Fruit fly (Drosophila melanogaster) whole organism, embryonic: ENCODE results near the gene CG5079.

Source experiments
- Antp ChIP-seq: fragments of 200-800 bp; sonication (Bioruptor generic); optimal IDR thresholded peaks from 3 replicates; lab custom pipeline; 2016; ENCODE audit warnings: missing biosample characterization, missing genetic modification characterization
- CG11093 ChIP-seq: fragments of 200-800 bp; sonication (Bioruptor generic); IDR thresholded peaks from 3 replicates; pipeline ENCODE4 v1.3.6; 2022; ENCODE audit warnings: missing biosample characterization, missing genetic modification characterization
- CG13894 ChIP-seq: fragments of 200-800 bp; sonication (Bioruptor generic); optimal IDR thresholded peaks from 3 replicates; lab custom pipeline; 2018; ENCODE audit warnings: missing biosample characterization, mild to moderate bottlenecking, missing genetic modification characterization, moderate library complexity
- CG14710 ChIP-seq: fragments of 200-800 bp; sonication (Bioruptor generic); optimal IDR thresholded peaks from 3 replicates; lab custom pipeline; 2019; ENCODE audit warnings: missing biosample characterization, mild to moderate bottlenecking, missing genetic modification characterization, moderate library complexity
- CG14965 ChIP-seq: fragments of 200-800 bp; sonication (Bioruptor generic); optimal IDR thresholded peaks from 2 replicates; lab custom pipeline; 2016; ENCODE audit warnings: missing biosample characterization, missing genetic modification characterization, borderline replicate concordance
- CG15514 ChIP-seq: fragments of 200-800 bp; sonication (Bioruptor generic); optimal IDR thresholded peaks from 3 replicates; lab custom pipeline; 2017; ENCODE audit warnings: missing biosample characterization, missing genetic modification characterization, mild to moderate bottlenecking, moderate library complexity, missing genetic modification reagents
- CG15696 ChIP-seq: fragments of 200-800 bp; sonication (Bioruptor generic); optimal IDR thresholded peaks from 2 replicates; lab custom pipeline; 2019; ENCODE audit warnings: missing biosample characterization, mild to moderate bottlenecking, missing genetic modification characterization, moderate library complexity
- CG1792 ChIP-seq: fragments of 200-800 bp; sonication (Bioruptor generic); optimal IDR thresholded peaks from 2 replicates; lab custom pipeline; 2016; ENCODE audit warnings: missing biosample characterization, missing genetic modification characterization
- CG18764 ChIP-seq: fragments of 200-800 bp; sonication (Bioruptor generic); optimal IDR thresholded peaks from 3 replicates; lab custom pipeline; 2016; ENCODE audit warnings: missing biosample characterization, missing genetic modification characterization
- CG3281 ChIP-seq: fragments of 200-800 bp; sonication (Bioruptor generic); optimal IDR thresholded peaks from 3 replicates; lab custom pipeline; 2017; ENCODE audit warnings: missing biosample characterization, mild to moderate bottlenecking, missing genetic modification characterization
- CG6791 ChIP-seq: fragments of 200-800 bp; sonication (Bioruptor generic); IDR thresholded peaks from 3 replicates; pipeline ENCODE4 v1.3.6; 2022; ENCODE audit warnings: missing biosample characterization, missing genetic modification characterization; ENCODE audit not compliant: partially characterized antibody
- CG7271 ChIP-seq: fragments of 200-800 bp; sonication (Bioruptor generic); optimal IDR thresholded peaks from 2 replicates; lab custom pipeline; 2018; ENCODE audit warnings: missing biosample characterization, mild to moderate bottlenecking, missing genetic modification characterization, moderate library complexity
- CG7839 ChIP-seq: fragments of 200-800 bp; sonication (Bioruptor generic); optimal IDR thresholded peaks from 3 replicates; lab custom pipeline; 2018; ENCODE audit warnings: missing biosample characterization, mild to moderate bottlenecking, missing genetic modification characterization, moderate library complexity
- CG8359 ChIP-seq: fragments of 200-800 bp; sonication (Bioruptor generic); optimal IDR thresholded peaks from 2 replicates; lab custom pipeline; 2017; ENCODE audit warnings: missing biosample characterization, mild to moderate bottlenecking, missing genetic modification characterization, borderline replicate concordance
- CG9437 ChIP-seq: fragments of 200-800 bp; sonication (Bioruptor generic); optimal IDR thresholded peaks from 2 replicates; lab custom pipeline; 2018; ENCODE audit warnings: missing biosample characterization, mild to moderate bottlenecking, missing genetic modification characterization
- CTCF ChIP-seq: fragments of 200-800 bp; sonication (Bioruptor generic); optimal IDR thresholded peaks from 2 replicates; lab custom pipeline; 2017; ENCODE audit warnings: missing biosample characterization, mild to moderate bottlenecking, missing genetic modification characterization, moderate library complexity
- HHEX ChIP-seq: fragments of 200-800 bp; sonication (Bioruptor generic); optimal IDR thresholded peaks from 3 replicates; lab custom pipeline; 2017; ENCODE audit warnings: missing biosample characterization, mild to moderate bottlenecking, missing genetic modification characterization, missing genetic modification reagents
- Hmx ChIP-seq: fragments of 200-800 bp; sonication (Bioruptor generic); optimal IDR thresholded peaks from 2 replicates; lab custom pipeline; 2016; ENCODE audit warnings: missing biosample characterization, missing genetic modification characterization
- MTF-1 ChIP-seq: fragments of 200-800 bp; sonication (Bioruptor generic); optimal IDR thresholded peaks from 2 replicates; lab custom pipeline; 2018; ENCODE audit warnings: missing biosample characterization, mild to moderate bottlenecking, missing genetic modification characterization, borderline replicate concordance
- Med ChIP-seq: fragments of 200-800 bp; sonication (Bioruptor generic); peaks from one replicate; lab custom pipeline; 2016; ENCODE audit warnings: missing biosample characterization, missing genetic modification characterization, mild to moderate bottlenecking, inconsistent platforms, moderate library complexity
- Myb ChIP-seq: fragments of 200-800 bp; sonication (Bioruptor generic); optimal IDR thresholded peaks from 2 replicates; lab custom pipeline; 2016; ENCODE audit warnings: missing biosample characterization, missing genetic modification characterization
- Ravus ChIP-seq: fragments of 200-800 bp; sonication (Bioruptor generic); IDR thresholded peaks from 2 replicates; pipeline ENCODE4 v1.3.6; 2022; ENCODE audit warnings: missing biosample characterization, missing genetic modification characterization
- Sin3A ChIP-seq: fragments of >200 bp; optimal IDR thresholded peaks from 2 replicates; lab custom pipeline; 2018
- Trl ChIP-seq, 3 experiments: fragments of >200 bp in 2 of 3; fragments of 200-800 bp in 1 of 3; sonication (Bioruptor generic) in 1 of 3; optimal IDR thresholded peaks; 2 replicates in 1 of 3; 3 replicates in 2 of 3; lab custom pipeline; 2016 to 2017; ENCODE audit warnings: missing biosample characterization in 1 of 3, missing genetic modification characterization in 1 of 3
- Usf ChIP-seq: fragments of 200-800 bp; sonication (Bioruptor generic); optimal IDR thresholded peaks from 2 replicates; lab custom pipeline; 2017; ENCODE audit warnings: missing genotype, missing biosample characterization, missing genetic modification characterization
- abd-A ChIP-seq: fragments of 200-800 bp; sonication (Bioruptor generic); optimal IDR thresholded peaks from 3 replicates; lab custom pipeline; 2019; ENCODE audit warnings: missing biosample characterization, mild to moderate bottlenecking, missing genetic modification characterization, moderate library complexity
- chm ChIP-seq: fragments of 200-800 bp; sonication (Bioruptor generic); IDR thresholded peaks from 2 replicates; pipeline ENCODE4 v1.3.6; 2022; ENCODE audit warnings: missing biosample characterization, missing genetic modification characterization
- crol ChIP-seq: fragments of 200-800 bp; sonication (Bioruptor generic); IDR thresholded peaks from 2 replicates; pipeline ENCODE4 v1.3.6; 2022; ENCODE audit warnings: missing biosample characterization, missing genetic modification characterization
- danr ChIP-seq: fragments of 200-800 bp; sonication (Bioruptor generic); IDR thresholded peaks from 2 replicates; pipeline ENCODE4 v1.3.6; 2022; ENCODE audit warnings: missing biosample characterization, missing genetic modification characterization
- dati ChIP-seq: fragments of 200-800 bp; sonication (Bioruptor generic); IDR thresholded peaks from 2 replicates; pipeline ENCODE4 v1.3.6; 2022; ENCODE audit warnings: missing biosample characterization, missing genetic modification characterization
- dysf ChIP-seq: fragments of 200-800 bp; sonication (Bioruptor generic); IDR thresholded peaks from 3 replicates; pipeline ENCODE4 v1.3.6; 2022; ENCODE audit warnings: missing biosample characterization, missing genetic modification characterization
- fd102C ChIP-seq: fragments of 200-800 bp; sonication (Bioruptor generic); optimal IDR thresholded peaks from 2 replicates; lab custom pipeline; 2018; ENCODE audit warnings: missing biosample characterization, mild to moderate bottlenecking, missing genetic modification characterization, moderate library complexity
- fd64A ChIP-seq: fragments of 200-800 bp; sonication (Bioruptor generic); optimal IDR thresholded peaks from 3 replicates; lab custom pipeline; 2018; ENCODE audit warnings: missing biosample characterization, mild to moderate bottlenecking, missing genetic modification characterization
- fru ChIP-seq: fragments of >200 bp; optimal IDR thresholded peaks from 2 replicates; lab custom pipeline; 2017
- gsb-n ChIP-seq: fragments of 200-800 bp; sonication (Bioruptor generic); optimal IDR thresholded peaks from 3 replicates; lab custom pipeline; 2018; ENCODE audit warnings: missing biosample characterization, mild to moderate bottlenecking, missing genetic modification characterization
- knrl ChIP-seq: fragments of 200-800 bp; sonication (Bioruptor generic); IDR thresholded peaks from 3 replicates; pipeline ENCODE4 v1.3.6; 2022; ENCODE audit warnings: missing biosample characterization, missing genetic modification characterization; ENCODE audit not compliant: partially characterized antibody
- odd ChIP-seq: fragments of 200-800 bp; sonication (Bioruptor generic); optimal IDR thresholded peaks from 2 replicates; lab custom pipeline; 2017; ENCODE audit warnings: missing biosample characterization, mild to moderate bottlenecking, missing genetic modification characterization
- phol ChIP-seq: fragments of 200-800 bp; sonication (Bioruptor generic); optimal IDR thresholded peaks from 3 replicates; lab custom pipeline; 2018; ENCODE audit warnings: missing biosample characterization, mild to moderate bottlenecking, missing genetic modification characterization, moderate library complexity
- pnt ChIP-seq: fragments of 200-800 bp; sonication (Bioruptor generic); optimal IDR thresholded peaks from 3 replicates; lab custom pipeline; 2016; ENCODE audit warnings: missing biosample characterization, missing genetic modification characterization
- repo ChIP-seq: fragments of 200-800 bp; sonication (Bioruptor generic); optimal IDR thresholded peaks from 2 replicates; lab custom pipeline; 2016; ENCODE audit warnings: missing biosample characterization, missing genetic modification characterization
- salm ChIP-seq: fragments of 200-800 bp; sonication (Bioruptor generic); optimal IDR thresholded peaks from 2 replicates; lab custom pipeline; 2018; ENCODE audit warnings: missing biosample characterization, mild to moderate bottlenecking, missing genetic modification characterization
- sc ChIP-seq, 3 experiments: fragments of >200 bp in 2 of 3; fragments of 200-800 bp in 1 of 3; sonication (Bioruptor generic) in 1 of 3; optimal IDR thresholded peaks; 2 replicates in 2 of 3; 3 replicates in 1 of 3; lab custom pipeline; 2017; ENCODE audit warnings: mild to moderate bottlenecking in 1 of 3, missing biosample characterization in 1 of 3, missing genetic modification characterization in 1 of 3, missing genetic modification reagents in 1 of 3
- sens ChIP-seq: fragments of 200-800 bp; sonication (Bioruptor generic); peaks from one replicate; lab custom pipeline; 2016; ENCODE audit warnings: missing biosample characterization, missing genetic modification characterization
- sob ChIP-seq: fragments of 200-800 bp; sonication (Bioruptor generic); IDR thresholded peaks from 2 replicates; pipeline ENCODE4 v1.3.6; 2022; ENCODE audit warnings: missing biosample characterization, missing genetic modification characterization

Gene CG5079

DNA sequence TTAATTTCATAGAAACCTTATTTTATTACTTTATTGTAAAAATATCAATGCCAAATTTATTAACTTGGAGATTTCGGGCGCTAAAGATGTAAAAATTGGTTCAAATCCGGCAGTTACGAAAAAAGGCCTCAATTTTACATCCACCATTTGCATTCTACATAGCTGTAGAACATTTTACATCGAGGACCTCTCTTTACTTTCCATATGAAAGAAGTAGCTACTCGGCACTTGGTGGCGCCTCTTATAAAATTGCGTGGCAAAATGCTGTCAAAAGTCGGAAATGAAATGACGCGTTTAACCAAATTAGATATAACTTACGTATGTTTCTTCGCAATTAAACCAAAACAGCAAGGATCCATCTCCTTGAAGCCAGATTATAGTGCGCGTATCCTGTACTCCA, 22.0 kb upstream of the CG5079 start (continued):
- TF ChIP-seq sens (GFP tag; lab: Kevin White, UChicago): peak; percentile 74
- peak; percentile 21 for TF ChIP-seq Myb (GFP tag; lab: Kevin White, UChicago)
- peak; percentile 42 for TF ChIP-seq abd-A (tag; lab: Kevin White, UChicago)
- peak; percentile 5 for TF ChIP-seq CG7271 (tag; lab: Kevin White, UChicago)
- no peak for TF ChIP-seq dati (GFP tag; lab: Robert Waterston, UW)
- peak; percentile 30 for TF ChIP-seq CG13894
- no peak for TF ChIP-seq CG3281
- TF ChIP-seq CG15696 (tag; lab: Kevin White, UChicago): peak; percentile 40
- TF ChIP-seq Usf (GFP tag; lab: Kevin White, UChicago): no peak
- no peak for TF ChIP-seq repo (GFP tag; lab: Kevin White, UChicago)
- TF ChIP-seq Antp (GFP tag; lab: Kevin White, UChicago): peak; percentile 6
- TF ChIP-seq sc (optimal IDR thresholded peaks at IDR 0.05; lab: Kevin White, UChicago): no peak
- TF ChIP-seq sc (GFP tag; optimal IDR thresholded peaks at IDR 0.05; lab: Kevin White, UChicago): no peak
- TF ChIP-seq CG8359 (GFP tag; lab: Kevin White, UChicago): no peak
- TF ChIP-seq danr: no peak
- peak; percentile 71 for TF ChIP-seq phol (tag; lab: Kevin White, UChicago)
- no peak for TF ChIP-seq odd (GFP tag; lab: Kevin White, UChicago)
- TF ChIP-seq dysf (GFP tag; lab: Robert Waterston, UW): no peak
- no peak for TF ChIP-seq CG11093
- TF ChIP-seq Hmx (GFP tag; lab: Kevin White, UChicago): no peak
- peak; percentile 24 for TF ChIP-seq CG14710 (tag; lab: Kevin White, UChicago)
- no peak for TF ChIP-seq CG9437
- TF ChIP-seq Trl (optimal IDR thresholded peaks at IDR 0.05; lab: Kevin White, UChicago): no peak
- TF ChIP-seq Trl (GFP tag; optimal IDR thresholded peaks at IDR 0.05; lab: Kevin White, UChicago): peak; percentile 28
- no peak for TF ChIP-seq fd102C
- no peak for TF ChIP-seq CG1792 (GFP tag; lab: Kevin White, UChicago)
- TF ChIP-seq Med: peak; percentile 27
- TF ChIP-seq salm: no peak
- no peak for TF ChIP-seq chm (GFP tag; lab: Robert Waterston, UW)
- TF ChIP-seq knrl: peak; percentile 23; the same call in 1 of the 3 replicates
- no peak for TF ChIP-seq Sin3A (lab: Kevin White, UChicago)
- peak; percentile 97 for TF ChIP-seq CG14965
- TF ChIP-seq CTCF (GFP tag; lab: Kevin White, UChicago): peak; percentile 91
- TF ChIP-seq sob (GFP tag; lab: Robert Waterston, UW): 0 out of 2 replicates have a peak, but pooled peaks have one; percentile 15
- no peak for TF ChIP-seq gsb-n (tag; lab: Kevin White, UChicago)
- TF ChIP-seq CG7839 (tag; lab: Kevin White, UChicago): no peak
- no peak for TF ChIP-seq Ravus
- TF ChIP-seq fd64A (GFP tag; lab: Kevin White, UChicago): no peak
- TF ChIP-seq MTF-1 (GFP tag; lab: Kevin White, UChicago): no peak
- TF ChIP-seq pnt (GFP tag; lab: Kevin White, UChicago): no peak
- TF ChIP-seq CG15514 (GFP tag; lab: Kevin White, UChicago): peak; percentile 14
- TF ChIP-seq CG18764 (GFP tag; lab: Kevin White, UChicago): peak; percentile 21
- no peak for TF ChIP-seq CG6791 (GFP tag; lab: Robert Waterston, UW)
- no peak for TF ChIP-seq crol (GFP tag; lab: Robert Waterston, UW)
- TF ChIP-seq HHEX (GFP tag; lab: Kevin White, UChicago): no peak
- TF ChIP-seq fru (lab: Kevin White, UChicago): no peak
